Fruit fly (Drosophila melanogaster): ENCODE data around the gene Dyro.

- no peak for TF ChIP-seq CG8478 (optimal IDR thresholded peaks at IDR 0.05)
- TF ChIP-seq CTCF (optimal IDR thresholded peaks at IDR 0.05) = no peak
These were observed 9.6 kb upstream of the Dyro start for dm6 chr3L:11305316-11305715.

All from S2 (cell line).